Fruit fly (Drosophila melanogaster) whole organism, adult: ENCODE results near the gene Cbp20.

ENCODE experiments used
- CG5204 ChIP-seq: fragments of 200-800 bp; sonication (Bioruptor generic); optimal IDR thresholded peaks from 2 replicates; lab custom pipeline; 2016; ENCODE audit warnings: missing biosample characterization, missing genetic modification characterization
- Hr96 ChIP-seq: fragments of 200-800 bp; sonication (Bioruptor generic); optimal IDR thresholded peaks from 2 replicates; lab custom pipeline; 2016; ENCODE audit warnings: missing biosample characterization, missing genetic modification characterization
- cnc ChIP-seq, 2 experiments: fragments of >200 bp; optimal IDR thresholded peaks; 2 replicates each; lab custom pipeline; 2017
- kay ChIP-seq: fragments of 200-800 bp; sonication (Bioruptor generic); peaks from one replicate; lab custom pipeline; 2016; ENCODE audit warnings: missing biosample characterization, missing genetic modification characterization, borderline replicate concordance
- ovo ChIP-seq: fragments of 200-800 bp; sonication (Bioruptor generic); optimal IDR thresholded peaks from 2 replicates; lab custom pipeline; 2016; ENCODE audit warnings: missing biosample characterization, missing genetic modification characterization

DNA sequence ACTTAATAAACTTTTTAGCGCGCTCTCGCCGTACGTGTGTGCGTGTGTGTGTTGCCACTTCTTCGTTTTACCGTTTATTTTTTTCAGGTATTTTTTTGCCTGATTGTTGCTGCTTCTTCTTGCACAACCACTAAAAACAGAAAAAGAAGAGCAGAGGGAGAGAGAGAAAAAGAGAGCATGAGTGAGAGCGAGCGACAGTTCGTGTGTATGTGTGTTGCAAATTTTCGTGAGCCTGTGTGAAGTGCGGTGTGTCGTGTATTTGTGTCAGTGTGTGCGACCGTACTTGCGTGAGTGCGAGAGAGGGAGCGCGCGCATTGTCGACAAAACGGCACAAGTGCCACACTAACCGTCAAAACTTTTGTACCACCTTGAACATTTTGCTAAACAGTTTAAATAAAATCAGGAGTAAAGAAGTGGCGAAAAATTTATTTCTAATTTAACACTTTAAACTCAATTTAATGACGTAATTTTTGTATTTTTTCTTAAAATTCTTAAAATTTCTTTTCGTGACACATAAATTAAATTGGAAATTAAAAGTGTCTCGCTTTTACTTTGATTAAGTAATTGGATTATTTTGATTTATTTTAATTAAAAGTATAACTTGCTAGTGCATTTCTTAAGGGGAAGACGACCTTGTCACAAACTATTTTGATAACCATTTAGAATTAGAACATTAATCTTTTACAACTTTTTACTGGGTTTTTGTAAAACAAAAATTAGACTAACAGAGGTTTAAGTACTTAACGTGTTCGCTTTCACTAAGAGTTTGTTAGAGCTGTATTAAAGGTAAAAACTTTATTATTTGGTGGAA, 32.7 kb downstream of the Cbp20 start:
- peak; percentile 83 for TF ChIP-seq ovo (GFP tag; lab: Kevin White, UChicago)
- TF ChIP-seq cnc (optimal IDR thresholded peaks at IDR 0.05; lab: Kevin White, UChicago), result no peak
- no peak for TF ChIP-seq kay (GFP tag; lab: Kevin White, UChicago)
- TF ChIP-seq CG5204, result peak; percentile 68
- TF ChIP-seq Hr96 (GFP tag; lab: Kevin White, UChicago), result peak; percentile 52
